Worm (Caenorhabditis elegans) whole organism, L2 larva: ENCODE results near the gene K02E11.6.
A peak's percentile ranks its signal among the peaks of the same experiment; 100 is the strongest.

Experiments used
- C34F6.9 ChIP-seq: fragments of 150-350 bp; optimal IDR thresholded peaks from 2 replicates; lab custom pipeline; 2014; ENCODE audit warnings: missing biosample characterization, missing genetic modification characterization
- F13H6.1 ChIP-seq: sonication (generic microtip); optimal IDR thresholded peaks from 2 replicates; lab custom pipeline; 2016; ENCODE audit warnings: missing genetic modification characterization, missing compliant biosample characterization
- R02D3.7 ChIP-seq: fragments of 150-350 bp; optimal IDR thresholded peaks from 2 replicates; lab custom pipeline; 2014; ENCODE audit warnings: missing biosample characterization, missing genetic modification characterization
- Y55F3AM.14 ChIP-seq: fragments of 200-800 bp; sonication (Bioruptor generic); optimal IDR thresholded peaks from 2 replicates; lab custom pipeline; 2018; ENCODE audit warnings: mild to moderate bottlenecking, missing genetic modification characterization, missing compliant biosample characterization
- ZK546.5 ChIP-seq: sonication (generic microtip); optimal IDR thresholded peaks from 2 replicates; lab custom pipeline; 2017; ENCODE audit warnings: missing biosample characterization, missing genetic modification characterization
- alr-1 ChIP-seq: fragments of 150-350 bp; optimal IDR thresholded peaks from 2 replicates; lab custom pipeline; 2014; ENCODE audit warnings: missing biosample characterization, missing genetic modification characterization
- aly-2 ChIP-seq: fragments of 150-350 bp; optimal IDR thresholded peaks from 2 replicates; lab custom pipeline; 2014; ENCODE audit warnings: missing biosample characterization, missing genetic modification characterization
- ama-1 ChIP-seq: fragments of 150-350 bp; optimal IDR thresholded peaks from 2 replicates; lab custom pipeline; 2018; ENCODE audit warnings: inconsistent platforms
- blmp-1 ChIP-seq: sonication (generic microtip); optimal IDR thresholded peaks from 2 replicates; lab custom pipeline; 2017; ENCODE audit warnings: missing genetic modification characterization, mild to moderate bottlenecking, missing compliant biosample characterization, antibody characterized with exemption, moderate library complexity; ENCODE audit not compliant: insufficient read depth
- ceh-16 ChIP-seq: fragments of 150-350 bp; optimal IDR thresholded peaks from 2 replicates; lab custom pipeline; 2014; ENCODE audit warnings: missing biosample characterization, missing genetic modification characterization
- ceh-82 ChIP-seq: fragments of 150-350 bp; optimal IDR thresholded peaks from 2 replicates; lab custom pipeline; 2014; ENCODE audit warnings: missing biosample characterization, missing genetic modification characterization
- crh-2 ChIP-seq: sonication (generic microtip); optimal IDR thresholded peaks from 2 replicates; lab custom pipeline; 2017; ENCODE audit warnings: missing biosample characterization, missing genetic modification characterization
- dmd-4 ChIP-seq: sonication (generic microtip); optimal IDR thresholded peaks from 2 replicates; lab custom pipeline; 2017; ENCODE audit warnings: missing biosample characterization, missing genetic modification characterization
- egl-27 ChIP-seq: sonication (generic microtip); optimal IDR thresholded peaks from 3 replicates; lab custom pipeline; 2017; ENCODE audit warnings: missing biosample characterization, missing genetic modification reagents, missing genetic modification characterization
- elt-1 ChIP-seq: fragments of 150-350 bp; optimal IDR thresholded peaks from 2 replicates; lab custom pipeline; 2014; ENCODE audit warnings: missing biosample characterization, missing genetic modification characterization
- elt-3 ChIP-seq: sonication (generic microtip); optimal IDR thresholded peaks from 2 replicates; lab custom pipeline; 2017; ENCODE audit warnings: missing biosample characterization, missing genetic modification characterization
- fos-1 ChIP-seq: fragments of 150-350 bp; optimal IDR thresholded peaks from 2 replicates; lab custom pipeline; 2014; ENCODE audit warnings: missing biosample characterization, missing genetic modification characterization
- gmeb-1 ChIP-seq: fragments of 150-350 bp; optimal IDR thresholded peaks from 2 replicates; lab custom pipeline; 2014; ENCODE audit warnings: missing biosample characterization, missing genetic modification characterization
- lin-11 ChIP-seq: fragments of 150-350 bp; sonication (generic microtip); optimal IDR thresholded peaks from 2 replicates; lab custom pipeline; 2014; ENCODE audit warnings: missing biosample characterization, missing genetic modification characterization, inconsistent platforms, mixed read lengths
- lin-13 ChIP-seq: fragments of 150-350 bp; optimal IDR thresholded peaks from 2 replicates; lab custom pipeline; 2014; ENCODE audit warnings: missing biosample characterization, missing genetic modification reagents, missing genetic modification characterization
- lin-39 ChIP-seq: fragments of 150-350 bp; optimal IDR thresholded peaks from 2 replicates; lab custom pipeline; 2014; ENCODE audit warnings: missing biosample characterization, missing genetic modification reagents, missing genetic modification characterization
- lsy-2 ChIP-seq, 2 experiments: fragments of 150-350 bp in 1 of 2; sonication (generic microtip) in 1 of 2; optimal IDR thresholded peaks; 2 replicates each; lab custom pipeline; 2014 to 2017; ENCODE audit warnings: missing biosample characterization in 2 of 2, missing genetic modification characterization in 2 of 2
- mab-5 ChIP-seq: fragments of 150-350 bp; optimal IDR thresholded peaks from 2 replicates; lab custom pipeline; 2014; ENCODE audit warnings: missing biosample characterization, missing genetic modification characterization
- mbf-1 ChIP-seq: sonication (generic microtip); optimal IDR thresholded peaks from 2 replicates; lab custom pipeline; 2017; ENCODE audit warnings: missing biosample characterization, missing genetic modification characterization
- mdl-1 ChIP-seq, 2 experiments: fragments of 150-350 bp in 1 of 2; sonication (generic microtip) in 1 of 2; optimal IDR thresholded peaks; 2 replicates each; lab custom pipeline; 2017; ENCODE audit warnings: missing biosample characterization in 2 of 2, missing genetic modification characterization in 2 of 2
- nhr-10 ChIP-seq: sonication (generic microtip); optimal IDR thresholded peaks from 2 replicates; lab custom pipeline; 2017; ENCODE audit warnings: missing biosample characterization, missing genetic modification characterization
- nhr-11 ChIP-seq: fragments of 150-350 bp; optimal IDR thresholded peaks from 2 replicates; lab custom pipeline; 2014; ENCODE audit warnings: missing biosample characterization, missing genetic modification characterization
- nhr-12 ChIP-seq: fragments of 150-350 bp; optimal IDR thresholded peaks from 2 replicates; lab custom pipeline; 2014; ENCODE audit warnings: missing biosample characterization, missing genetic modification characterization
- nhr-129 ChIP-seq: fragments of 150-350 bp; optimal IDR thresholded peaks from 2 replicates; lab custom pipeline; 2014; ENCODE audit warnings: missing biosample characterization, missing genetic modification characterization
- nhr-21 ChIP-seq: fragments of 150-350 bp; optimal IDR thresholded peaks from 2 replicates; lab custom pipeline; 2014; ENCODE audit warnings: missing biosample characterization, missing genetic modification characterization
- nhr-23 ChIP-seq: fragments of 150-350 bp; optimal IDR thresholded peaks from 2 replicates; lab custom pipeline; 2014; ENCODE audit warnings: missing biosample characterization, missing genetic modification reagents, missing genetic modification characterization
- nhr-237 ChIP-seq: fragments of 150-350 bp; optimal IDR thresholded peaks from 2 replicates; lab custom pipeline; 2014; ENCODE audit warnings: missing biosample characterization, missing genetic modification characterization
- nhr-25 ChIP-seq: fragments of 150-350 bp; sonication (generic microtip); optimal IDR thresholded peaks from 3 replicates; lab custom pipeline; 2014; ENCODE audit warnings: missing biosample characterization, missing genetic modification characterization
- nhr-6 ChIP-seq: fragments of 150-350 bp; optimal IDR thresholded peaks from 2 replicates; lab custom pipeline; 2014; ENCODE audit warnings: missing biosample characterization, missing genetic modification characterization
- nhr-77 ChIP-seq: fragments of 150-350 bp; optimal IDR thresholded peaks from 2 replicates; lab custom pipeline; 2014; ENCODE audit warnings: missing biosample characterization, missing genetic modification characterization
- peb-1 ChIP-seq: fragments of 150-350 bp; optimal IDR thresholded peaks from 2 replicates; lab custom pipeline; 2014; ENCODE audit warnings: missing biosample characterization, missing genetic modification characterization
- sem-4 ChIP-seq: fragments of 150-350 bp; optimal IDR thresholded peaks from 2 replicates; lab custom pipeline; 2014; ENCODE audit warnings: missing biosample characterization, missing genetic modification reagents, missing genetic modification characterization
- skn-1 ChIP-seq: sonication (generic microtip); optimal IDR thresholded peaks from 2 replicates; lab custom pipeline; 2017; ENCODE audit warnings: missing biosample characterization, missing genetic modification characterization
- sma-3 ChIP-seq: sonication (generic microtip); optimal IDR thresholded peaks from 2 replicates; lab custom pipeline; 2016; ENCODE audit warnings: missing genetic modification reagents, missing genetic modification characterization, missing compliant biosample characterization
- sma-9 ChIP-seq, 2 experiments: fragments of 150-350 bp in 1 of 2; sonication (generic microtip) in 1 of 2; optimal IDR thresholded peaks; 2 replicates each; lab custom pipeline; 2014 to 2016; ENCODE audit warnings: missing genetic modification characterization in 2 of 2, mild to moderate bottlenecking in 1 of 2, missing biosample characterization in 1 of 2, missing compliant biosample characterization in 1 of 2, missing genetic modification reagents in 1 of 2, moderate library complexity in 1 of 2
- snpc-4 ChIP-seq: fragments of 150-350 bp; optimal IDR thresholded peaks from 2 replicates; lab custom pipeline; 2014; ENCODE audit warnings: missing biosample characterization, missing genetic modification characterization
- unc-39 ChIP-seq: fragments of 150-350 bp; optimal IDR thresholded peaks from 2 replicates; lab custom pipeline; 2014; ENCODE audit warnings: missing biosample characterization, missing genetic modification characterization
- unc-55 ChIP-seq: fragments of 150-350 bp; sonication (generic microtip); optimal IDR thresholded peaks from 3 replicates; lab custom pipeline; 2014; ENCODE audit warnings: missing biosample characterization, missing genetic modification reagents, missing genetic modification characterization
- unc-62 ChIP-seq: fragments of 150-350 bp; optimal IDR thresholded peaks from 2 replicates; lab custom pipeline; 2014; ENCODE audit warnings: missing biosample characterization, missing genetic modification reagents, missing genetic modification characterization
- zag-1 ChIP-seq: fragments of 150-350 bp; optimal IDR thresholded peaks from 2 replicates; lab custom pipeline; 2014; ENCODE audit warnings: missing biosample characterization, missing genetic modification characterization
- ztf-1 ChIP-seq: fragments of 200-800 bp; sonication (Bioruptor generic); conservative IDR thresholded peaks from 2 replicates; pipeline ENCODE4 v1.3.6; 2022; ENCODE audit warnings: missing genetic modification characterization, missing compliant biosample characterization
- ztf-11 ChIP-seq: sonication (generic microtip); optimal IDR thresholded peaks from 2 replicates; lab custom pipeline; 2017; ENCODE audit warnings: missing biosample characterization, missing genetic modification characterization
- ztf-4 ChIP-seq: fragments of 150-350 bp; optimal IDR thresholded peaks from 2 replicates; lab custom pipeline; 2014; ENCODE audit warnings: missing biosample characterization, missing genetic modification characterization

The K02E11.6 gene

DNA sequence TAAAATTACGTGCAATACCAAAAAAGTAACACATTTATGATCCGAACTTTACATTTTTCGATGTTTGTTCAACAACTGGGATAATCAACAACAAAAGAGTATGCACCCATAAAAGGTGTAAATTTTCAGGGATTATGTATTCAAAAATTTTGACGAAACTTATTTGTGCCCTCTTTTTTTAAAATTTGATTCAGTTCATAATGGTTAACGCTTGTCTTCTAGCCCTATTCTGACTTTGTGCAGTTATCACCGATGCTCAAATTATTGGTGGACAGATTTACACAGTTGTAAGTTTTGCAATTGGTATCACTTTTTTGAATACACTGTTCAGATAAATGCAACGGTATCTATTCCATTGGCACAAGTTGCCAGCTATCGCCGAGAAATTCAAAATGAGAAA lies at the start of gene K02E11.6:
Gene K02E11.6, plus strand, starts transcription at position 149 of the 400 bp plus-strand sequence.
- TF ChIP-seq F13H6.1 (tag; lab: Kevin White, UChicago) (no peak), nhr-12 (tag; lab: Kevin White, UChicago) (no peak), unc-55 (no peak), nhr-10 (tag; lab: Kevin White, UChicago) (no peak), ztf-11 (tag; lab: Kevin White, UChicago) (no peak), sma-9 (GFP tag; optimal IDR thresholded peaks at IDR 0.05; lab: Kevin White, UChicago) (no peak), sma-9 (tag; optimal IDR thresholded peaks at IDR 0.05; lab: Kevin White, UChicago) (no peak), nhr-237 (tag; lab: Kevin White, UChicago) (no peak), fos-1 (no peak), lsy-2 (tag; optimal IDR thresholded peaks at IDR 0.05; lab: Kevin White, UChicago) (no peak), crh-2 (tag; lab: Kevin White, UChicago) (no peak), ZK546.5 (tag; lab: Kevin White, UChicago) (no peak), sma-3 (GFP tag; lab: Kevin White, UChicago) (no peak), nhr-129 (tag; lab: Kevin White, UChicago) (no peak), elt-1 (tag; lab: Kevin White, UChicago) (no peak), dmd-4 (no peak), ztf-1 (GFP tag; lab: Robert Waterston, UW) (no peak), lin-11 (tag; lab: Kevin White, UChicago) (no peak), ceh-16 (tag; lab: Kevin White, UChicago) (no peak), nhr-6 (no peak)
- TF ChIP-seq, all 48 proteins: peak for 0

- TF ChIP-seq skn-1 (tag; lab: Kevin White, UChicago) (peak; percentile 40), unc-39 (tag; lab: Kevin White, UChicago) (no peak), unc-55 (peak; percentile 97), F13H6.1 (tag; lab: Kevin White, UChicago) (peak; percentile 94), peb-1 (tag; lab: Kevin White, UChicago) (no peak), ama-1 (lab: Kevin White, UChicago) (peak; percentile 68), nhr-23 (tag; lab: Kevin White, UChicago) (no peak), egl-27 (peak; percentile 90), nhr-21 (peak; percentile 90), nhr-10 (tag; lab: Kevin White, UChicago) (peak; percentile 87), mab-5 (tag; lab: Kevin White, UChicago) (peak; percentile 66), alr-1 (no peak), ceh-82 (tag; lab: Kevin White, UChicago) (peak; percentile 74), lin-11 (tag; lab: Kevin White, UChicago) (peak; percentile 77), C34F6.9 (tag; lab: Kevin White, UChicago) (peak; percentile 97), zag-1 (peak; percentile 95), snpc-4 (tag; lab: Kevin White, UChicago) (peak; percentile 65), mdl-1 (tag; optimal IDR thresholded peaks at IDR 0.05; lab: Kevin White, UChicago) (peak; percentile 79 to 86), R02D3.7 (no peak), lin-39 (tag; lab: Kevin White, UChicago) (no peak), Y55F3AM.14 (peak; percentile 73), ZK546.5 (tag; lab: Kevin White, UChicago) (no peak), blmp-1 (tag; lab: Kevin White, UChicago) (peak; percentile 66), nhr-11 (tag; lab: Kevin White, UChicago) (peak; percentile 55), crh-2 (tag; lab: Kevin White, UChicago) (peak; percentile 94), lsy-2 (tag; optimal IDR thresholded peaks at IDR 0.05; lab: Kevin White, UChicago) (peak; percentile 74 to 90), ztf-11 (tag; lab: Kevin White, UChicago) (no peak), ztf-4 (tag; lab: Kevin White, UChicago) (peak; percentile 92), nhr-12 (tag; lab: Kevin White, UChicago) (peak; percentile 30), gmeb-1 (tag; lab: Kevin White, UChicago) (peak; percentile 79), lin-13 (GFP tag; lab: Kevin White, UChicago) (peak; percentile 78), nhr-77 (tag; lab: Kevin White, UChicago) (peak; percentile 26), aly-2 (tag; lab: Kevin White, UChicago) (no peak), ceh-16 (tag; lab: Kevin White, UChicago) (no peak), unc-62 (peak; percentile 19), sma-9 (GFP tag; optimal IDR thresholded peaks at IDR 0.05; lab: Kevin White, UChicago) (peak; percentile 94), sma-9 (tag; optimal IDR thresholded peaks at IDR 0.05; lab: Kevin White, UChicago) (no peak), fos-1 (peak; percentile 91), sma-3 (GFP tag; lab: Kevin White, UChicago) (peak; percentile 91), nhr-129 (tag; lab: Kevin White, UChicago) (peak; percentile 97), ztf-1 (GFP tag; lab: Robert Waterston, UW) (no peak), mbf-1 (tag; lab: Kevin White, UChicago) (no peak), elt-1 (tag; lab: Kevin White, UChicago) (no peak), nhr-237 (tag; lab: Kevin White, UChicago) (no peak), sem-4 (tag; lab: Kevin White, UChicago) (peak; percentile 81), elt-3 (tag; lab: Kevin White, UChicago) (no peak), nhr-6 (no peak), nhr-25 (tag; lab: Kevin White, UChicago) (peak; percentile 88), dmd-4 (no peak)
These were observed 48.5 kb upstream of the K02E11.6 start for ce11 chrV:14200086-14200485.
